Worm (Caenorhabditis elegans): Measurements from ENCODE around the gene K04A8.19.

DNA sequence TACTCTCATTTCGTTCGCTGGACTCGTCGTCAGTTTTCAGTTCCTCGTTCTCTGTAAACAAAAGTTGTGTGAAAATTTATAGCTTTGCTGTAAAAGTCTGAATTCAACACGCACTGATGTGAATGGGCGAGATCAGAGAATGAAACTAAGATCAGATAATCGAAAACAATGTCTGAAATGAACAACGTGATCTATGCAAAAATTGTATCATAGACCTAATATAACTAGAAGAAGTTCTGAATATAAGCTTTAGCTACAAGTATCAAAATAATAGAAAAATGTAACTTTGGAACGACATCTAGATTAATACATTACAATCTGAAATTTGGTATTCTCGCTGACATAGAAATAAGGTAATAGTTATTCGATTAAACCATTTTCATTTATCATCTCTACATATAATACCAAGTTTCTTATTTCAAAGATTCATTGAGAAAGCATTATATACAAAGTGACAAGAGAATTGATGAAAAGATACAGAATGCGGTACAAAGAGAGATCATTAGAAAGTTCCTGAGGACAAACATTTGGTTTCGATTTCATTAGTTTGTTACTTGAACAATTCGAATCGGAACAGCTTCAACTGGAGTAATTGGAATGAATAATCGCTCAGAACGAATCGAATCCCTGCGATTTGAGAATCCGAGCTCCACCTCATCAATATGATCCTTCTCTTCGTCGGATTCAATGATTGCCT lies 49.9 kb downstream of the K04A8.19 start, which contains the start of gene moc-2:
- TF ChIP-seq skn-1 (tag; optimal IDR thresholded peaks at IDR 0.05) (no peak), snpc-4 (tag; optimal IDR thresholded peaks at IDR 0.05) (no peak), aly-2 (tag; optimal IDR thresholded peaks at IDR 0.05) (no peak), aha-1 (tag) (no peak), ceh-82 (tag; optimal IDR thresholded peaks at IDR 0.05) (no peak), lin-13 (GFP tag; optimal IDR thresholded peaks at IDR 0.05) (no peak), lsy-2 (tag; optimal IDR thresholded peaks at IDR 0.05) (no peak), hif-1 (tag; optimal IDR thresholded peaks at IDR 0.05) (no peak)

Measured in whole organism, L4 larva.